Fruit fly (Drosophila melanogaster): Measurements from ENCODE around the gene ldd.
A peak's percentile ranks its signal among the peaks of the same experiment; 100 is the strongest.

- TF ChIP-seq CG34406 (GFP tag; optimal IDR thresholded peaks at IDR 0.05) (no peak), CG15336 (GFP tag; IDR thresholded peaks at IDR 0.05) (no peak), CG11762 (GFP tag; optimal IDR thresholded peaks at IDR 0.05; ENCODE audit: insufficient read depth) (no peak), CG31627 (GFP tag; optimal IDR thresholded peaks at IDR 0.05) (no peak), Eip78C (GFP tag) (peak; percentile 28), CG8319 (GFP tag; optimal IDR thresholded peaks at IDR 0.05) (no peak), Ets96B (tag; optimal IDR thresholded peaks at IDR 0.05) (no peak), topi (GFP tag; optimal IDR thresholded peaks at IDR 0.05) (no peak), Lpt (GFP tag; optimal IDR thresholded peaks at IDR 0.05) (no peak), CG1621 (tag; optimal IDR thresholded peaks at IDR 0.05) (no peak), CG6854 (GFP tag; optimal IDR thresholded peaks at IDR 0.05) (no peak), Blimp-1 (GFP tag; optimal IDR thresholded peaks at IDR 0.05) (no peak), CG6276 (GFP tag; optimal IDR thresholded peaks at IDR 0.05) (no peak)
Measured at dm6 chrX:21125966-21126553, 2.6 kb downstream of the ldd start.

All from whole organism, prepupa.